Fruit fly (Drosophila melanogaster) S2 (cell line): ENCODE measurements around the gene CG9135.

Source experiments
- CG8478 ChIP-seq: fragments of >200 bp; optimal IDR thresholded peaks from 2 replicates; lab custom pipeline; 2018
- CTCF ChIP-seq, 2 experiments: fragments of >200 bp; optimal IDR thresholded peaks; 2 replicates each; lab custom pipeline; 2018

CG9135 gene

DNA sequence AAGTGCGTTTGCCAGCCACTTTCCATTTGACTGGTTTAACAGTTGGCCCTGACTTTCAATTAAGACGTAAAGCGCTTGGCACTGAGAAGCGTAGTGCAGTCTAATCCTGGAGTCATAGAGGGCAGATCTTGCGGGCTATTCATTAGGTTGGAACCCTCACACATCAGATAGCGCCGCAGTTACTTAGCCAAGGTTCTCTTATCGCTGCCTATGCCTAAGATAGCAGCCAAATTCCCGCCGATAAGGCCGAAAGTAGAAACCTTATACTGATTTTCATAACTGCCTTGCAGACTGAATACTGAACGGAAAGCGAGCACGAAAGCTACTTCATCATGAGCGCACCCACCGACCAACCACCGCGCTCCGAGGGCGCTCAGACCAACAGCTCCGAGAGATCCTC is 21.5 kb downstream of the CG9135 start:
- TF ChIP-seq CG8478 (lab: Kevin White, UChicago) = no peak
- no peak for TF ChIP-seq CTCF (optimal IDR thresholded peaks at IDR 0.05; lab: Kevin White, UChicago)

DNA sequence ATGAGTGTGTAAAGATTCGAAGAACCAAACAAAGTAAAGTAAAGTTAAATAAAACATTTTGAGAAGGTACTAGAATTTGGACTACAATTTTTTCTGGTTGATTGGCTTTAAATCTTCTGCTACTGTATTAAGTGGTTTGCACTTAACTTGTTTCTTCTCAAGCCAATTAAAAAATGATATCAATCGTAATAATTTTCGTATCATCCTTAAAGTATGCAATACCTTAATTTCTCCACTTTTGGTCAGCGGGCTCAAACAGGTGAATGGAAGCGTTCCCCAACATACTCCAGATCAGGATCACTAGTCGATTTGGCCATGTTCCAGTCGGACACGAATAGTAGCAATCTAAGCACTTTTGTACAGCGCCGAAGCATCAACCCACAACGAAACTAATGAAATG is 23.3 kb downstream of the CG9135 start:
- TF ChIP-seq CG8478 (lab: Kevin White, UChicago) = no peak
- TF ChIP-seq CTCF (optimal IDR thresholded peaks at IDR 0.05; lab: Kevin White, UChicago) = no peak

DNA sequence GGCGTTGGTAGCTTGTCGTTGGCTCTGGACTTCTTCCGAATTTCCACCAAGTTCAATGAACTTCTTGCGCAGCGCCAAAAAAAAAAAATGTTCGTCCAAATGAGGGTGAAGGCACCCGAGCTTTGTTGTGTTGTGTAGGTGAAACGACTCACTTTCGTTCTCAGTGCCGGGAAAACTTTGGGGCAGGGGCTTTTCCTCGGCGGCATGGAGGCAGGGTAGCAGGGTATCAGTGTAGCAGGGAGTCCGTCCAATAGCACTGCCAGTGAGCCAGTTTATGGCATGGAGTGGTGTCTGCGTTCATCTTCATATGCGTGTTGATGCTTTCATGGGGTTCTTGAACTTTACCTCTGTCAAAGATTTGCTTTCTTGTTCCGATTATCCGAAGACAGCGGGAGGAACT is 23.7 kb downstream of the CG9135 start:
- TF ChIP-seq CTCF (optimal IDR thresholded peaks at IDR 0.05; lab: Kevin White, UChicago) = no peak
- TF ChIP-seq CG8478 (lab: Kevin White, UChicago) = no peak

DNA sequence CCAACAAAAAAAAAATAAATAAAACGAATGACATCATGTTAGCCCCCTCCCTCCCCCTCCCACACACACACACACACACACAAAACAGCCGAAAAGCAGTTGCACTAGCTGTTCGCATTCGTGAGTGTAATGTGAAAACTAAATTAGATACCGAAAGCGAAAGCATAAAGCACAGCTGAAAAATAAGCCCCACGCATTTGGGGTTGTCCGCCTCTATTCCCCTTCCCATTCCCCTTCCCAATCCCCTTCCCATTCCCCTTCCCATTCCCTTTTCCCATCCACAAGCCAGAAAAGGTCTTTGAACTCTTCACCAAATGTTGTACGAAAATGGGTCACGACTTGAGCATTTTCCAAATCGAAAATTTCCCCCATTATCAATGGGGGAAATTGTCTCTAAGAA is 24.7 kb downstream of the CG9135 start:
- TF ChIP-seq CTCF (optimal IDR thresholded peaks at IDR 0.05; lab: Kevin White, UChicago) (no peak), CG8478 (lab: Kevin White, UChicago) (no peak)

DNA sequence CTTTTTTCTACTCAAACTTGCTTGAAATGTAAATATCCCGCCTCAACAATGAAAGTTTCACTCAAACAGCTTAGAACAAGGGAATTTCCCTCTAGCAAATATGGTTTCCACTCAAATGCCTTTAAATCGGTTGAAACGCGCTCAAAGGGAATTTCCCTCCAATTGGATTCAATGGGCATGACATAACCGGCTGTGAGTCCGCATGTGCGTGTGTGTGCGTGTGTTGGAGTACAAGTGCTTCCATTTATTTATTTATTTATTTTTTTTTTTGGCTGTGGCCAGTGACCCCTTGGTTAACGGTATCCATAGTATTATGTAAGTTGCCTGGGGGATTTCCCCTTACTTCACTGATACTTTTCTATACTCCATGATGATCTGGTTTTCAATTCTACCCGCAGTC is 25.5 kb downstream of the CG9135 start:
- TF ChIP-seq CG8478 (lab: Kevin White, UChicago) (no peak), CTCF (optimal IDR thresholded peaks at IDR 0.05; lab: Kevin White, UChicago) (no peak)

DNA sequence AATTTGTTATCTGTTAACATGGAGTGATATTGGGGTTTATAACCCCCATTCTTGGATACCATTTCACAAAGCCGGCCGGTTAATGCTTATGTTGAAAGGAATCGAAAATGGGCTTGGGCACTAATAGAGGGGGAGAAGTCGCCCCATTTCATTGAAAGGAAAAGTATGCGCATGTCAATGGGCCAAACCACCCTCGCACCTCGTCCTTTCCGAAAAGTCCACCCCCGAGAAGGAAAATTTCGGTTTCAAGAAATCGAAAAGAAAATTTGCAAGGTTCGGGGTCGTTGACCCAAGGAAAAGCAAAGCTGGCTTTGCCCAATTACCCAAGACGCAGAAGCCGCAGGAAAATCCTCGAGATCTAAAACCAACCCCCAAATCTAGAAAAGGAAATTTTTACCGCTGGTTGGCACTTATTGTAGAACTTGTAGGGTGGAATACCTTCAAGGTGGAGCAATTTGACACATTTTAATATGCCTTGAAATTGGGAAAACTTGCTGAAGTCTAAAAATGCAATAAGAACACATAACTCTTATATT is 26.3 kb downstream of the CG9135 start:
- TF ChIP-seq CTCF (optimal IDR thresholded peaks at IDR 0.05; lab: Kevin White, UChicago) = no peak
- TF ChIP-seq CG8478 (lab: Kevin White, UChicago) = no peak

DNA sequence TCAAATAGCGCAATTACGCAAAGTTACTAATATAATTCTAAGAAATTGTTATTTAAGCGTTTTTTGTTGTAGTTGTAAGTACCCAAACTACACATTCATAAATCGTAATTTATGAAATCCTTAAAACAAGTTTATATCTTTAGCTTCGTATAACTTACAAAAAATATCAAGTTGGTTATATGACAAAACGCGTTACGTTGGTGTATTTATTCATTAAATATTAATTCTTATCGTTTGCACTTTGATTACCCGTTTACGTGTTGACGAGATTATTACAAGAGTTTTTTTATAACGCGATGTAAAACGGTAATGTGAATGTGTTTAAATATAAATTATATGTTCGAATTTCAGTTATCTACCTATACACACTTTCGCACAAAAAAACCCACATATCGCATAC is 27.0 kb downstream of the CG9135 start:
- TF ChIP-seq CTCF (optimal IDR thresholded peaks at IDR 0.05; lab: Kevin White, UChicago) = no peak
- TF ChIP-seq CG8478 (lab: Kevin White, UChicago) = no peak

DNA sequence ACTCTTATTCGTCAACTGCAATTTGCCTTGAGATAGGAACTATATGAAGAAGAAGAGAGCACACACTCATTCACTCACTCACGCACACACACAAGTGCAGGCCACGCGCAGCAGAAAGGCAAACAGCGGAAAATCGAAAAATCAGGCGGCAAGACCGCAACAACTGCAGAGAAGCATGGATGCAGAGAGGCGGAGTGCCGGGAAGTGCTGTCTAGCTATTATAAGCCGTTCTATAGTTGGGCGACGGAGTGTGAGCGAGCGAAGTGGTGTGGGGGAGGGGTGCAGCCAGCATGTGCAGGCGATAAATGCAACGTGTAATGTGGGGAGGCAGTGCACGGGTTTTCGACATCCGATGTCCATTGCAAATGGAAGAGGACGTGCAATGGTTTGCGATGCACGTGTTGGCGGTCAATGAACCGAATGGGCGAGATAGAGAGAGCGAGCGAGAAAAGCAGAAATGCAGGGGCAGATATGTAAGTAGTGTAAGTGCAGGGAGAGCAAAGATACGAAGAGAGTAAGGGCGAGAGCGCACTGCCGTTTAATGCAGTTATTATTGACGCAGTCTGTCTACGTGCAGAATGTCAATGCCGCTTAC is 28.3 kb downstream of the CG9135 start:
- no peak for TF ChIP-seq CTCF (optimal IDR thresholded peaks at IDR 0.05; lab: Kevin White, UChicago)
- TF ChIP-seq CG8478 (lab: Kevin White, UChicago) = no peak

DNA sequence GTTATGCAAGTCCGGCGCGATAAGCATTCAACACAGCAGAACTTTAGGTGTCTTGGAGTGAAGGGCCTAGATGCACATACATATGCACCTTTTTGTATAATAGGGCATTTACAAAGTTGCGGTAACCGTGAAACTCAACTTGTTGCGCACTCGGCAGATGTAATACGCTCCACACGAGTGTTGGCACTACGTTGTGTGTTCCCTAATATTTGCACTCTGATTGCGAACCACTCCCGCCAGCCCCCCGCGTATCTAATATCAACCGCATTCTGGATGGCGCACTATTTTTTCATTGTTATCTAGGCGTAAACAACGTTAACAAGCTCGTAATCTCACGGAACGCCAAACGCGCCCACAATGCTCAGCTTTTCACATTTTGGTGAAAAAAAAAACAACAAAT is 29.7 kb downstream of the CG9135 start:
- TF ChIP-seq CG8478 (lab: Kevin White, UChicago) (no peak), CTCF (optimal IDR thresholded peaks at IDR 0.05; lab: Kevin White, UChicago) (no peak)

DNA sequence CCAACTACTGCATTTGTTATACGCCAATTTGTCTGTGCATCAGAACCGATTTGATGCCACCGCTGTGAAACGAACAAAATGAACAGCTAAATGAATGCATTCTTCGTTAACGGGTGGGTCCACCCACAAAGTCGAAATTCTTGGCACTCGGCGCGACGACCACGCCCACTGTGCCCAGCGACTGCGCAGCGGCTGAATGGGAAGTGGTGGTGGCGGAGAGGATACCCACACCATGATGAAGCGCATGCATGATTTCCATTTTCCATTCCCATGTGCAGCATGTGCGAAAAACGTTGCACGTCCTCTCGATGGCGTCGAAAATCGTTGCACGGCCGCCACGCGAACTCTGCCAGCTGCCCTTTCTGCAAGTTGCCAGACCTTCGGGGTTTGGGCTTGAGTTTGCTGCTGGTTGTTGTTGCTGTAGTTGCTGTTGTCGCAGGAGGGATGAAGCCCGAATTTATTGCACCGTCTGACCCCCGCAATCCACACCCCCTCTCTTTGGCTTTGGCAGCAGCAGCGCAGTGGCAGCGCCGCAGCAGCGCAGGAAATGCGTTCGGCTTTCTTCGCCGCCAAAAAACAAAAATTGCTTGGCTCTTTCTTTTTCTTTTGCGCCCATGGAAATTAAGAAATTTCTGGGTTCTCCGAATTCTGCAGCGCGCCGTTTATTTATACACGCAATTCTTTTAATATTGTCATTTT is 30.7 kb downstream of the CG9135 start:
- no peak for TF ChIP-seq CTCF (optimal IDR thresholded peaks at IDR 0.05; lab: Kevin White, UChicago)
- TF ChIP-seq CG8478 (lab: Kevin White, UChicago) = no peak

DNA sequence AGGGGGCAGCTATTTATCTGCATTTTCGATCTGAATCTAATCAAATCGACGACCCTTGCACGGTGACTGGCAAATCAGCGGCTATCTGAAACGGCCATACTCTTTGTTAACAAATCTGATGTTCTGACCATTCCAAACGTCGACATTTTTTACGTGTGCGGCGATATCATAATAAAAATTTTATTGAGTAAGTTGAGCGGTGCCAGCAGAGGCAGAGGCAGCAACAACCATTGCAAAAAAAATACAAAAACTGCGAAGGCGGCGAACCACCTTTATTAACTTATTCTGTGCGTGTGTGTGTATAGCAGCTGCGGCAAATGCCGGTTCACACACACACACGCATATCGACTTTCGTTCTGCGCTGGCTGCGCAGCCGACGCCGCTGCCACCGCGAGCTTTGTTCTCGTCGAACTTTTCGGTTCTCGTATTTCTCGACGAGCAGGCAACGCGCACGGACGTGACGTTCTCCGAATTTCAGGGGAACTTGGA is 31.6 kb downstream of the CG9135 start, which contains the start of gene Kr-h1:
Kr-h1 (plus strand) TSS at position 447 of the 489 bp plus-strand sequence.
- TF ChIP-seq CTCF (optimal IDR thresholded peaks at IDR 0.05; lab: Kevin White, UChicago) = no peak
- no peak for TF ChIP-seq CG8478 (lab: Kevin White, UChicago)

DNA sequence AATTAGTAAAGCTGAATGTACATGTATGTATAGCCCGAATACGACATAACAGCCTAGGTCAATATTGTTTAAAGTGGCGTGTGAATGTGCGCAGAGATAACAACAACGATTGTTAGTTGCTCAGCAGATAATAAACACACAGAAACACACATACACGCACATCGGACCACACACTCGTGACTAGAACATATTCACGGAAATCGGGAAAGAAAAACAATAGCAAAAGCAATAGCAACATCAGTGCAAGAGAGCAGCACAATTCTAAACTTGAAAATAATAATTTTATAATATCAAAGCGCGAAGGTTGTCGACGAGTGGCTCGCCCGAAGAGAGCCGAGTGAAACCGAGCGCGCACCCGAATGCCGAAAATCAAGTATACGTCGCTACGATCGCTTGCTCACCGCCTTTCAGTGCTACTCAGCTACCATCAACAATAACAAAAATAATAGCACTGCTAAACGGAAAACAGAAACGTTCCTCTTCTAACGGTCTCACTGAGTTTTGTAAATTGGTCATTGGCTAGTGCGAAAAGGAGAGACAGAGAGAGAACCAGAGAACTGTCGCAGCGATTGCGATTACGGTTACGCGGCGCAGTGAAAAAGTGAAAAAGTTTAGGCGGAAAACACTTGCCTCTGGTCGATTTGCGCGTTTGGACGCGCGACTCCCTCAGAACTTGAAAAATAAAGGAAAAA is 32.5 kb downstream of the CG9135 start:
- TF ChIP-seq CTCF (optimal IDR thresholded peaks at IDR 0.05; lab: Kevin White, UChicago) (no peak), CG8478 (lab: Kevin White, UChicago) (no peak)

DNA sequence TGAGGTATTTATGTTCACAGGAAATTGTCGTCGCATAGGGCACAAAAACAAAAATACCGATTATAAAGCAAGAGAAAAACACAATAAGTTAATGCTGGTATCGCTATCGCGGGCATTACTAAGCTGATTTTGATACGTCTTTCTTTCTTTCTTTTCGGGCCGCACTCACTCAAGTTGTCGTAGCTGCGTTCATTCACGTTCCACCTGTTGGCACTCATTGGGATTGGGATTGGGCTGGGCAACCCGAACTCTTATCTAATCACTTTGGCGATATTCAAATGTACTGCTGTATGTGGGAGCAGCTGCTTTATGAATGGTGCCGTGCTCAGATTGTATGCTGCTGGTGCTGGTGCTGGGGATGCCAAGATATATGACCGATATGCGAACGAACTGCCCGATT is 34.1 kb downstream of the CG9135 start:
- no peak for TF ChIP-seq CG8478 (lab: Kevin White, UChicago)
- TF ChIP-seq CTCF (optimal IDR thresholded peaks at IDR 0.05; lab: Kevin White, UChicago) = no peak

DNA sequence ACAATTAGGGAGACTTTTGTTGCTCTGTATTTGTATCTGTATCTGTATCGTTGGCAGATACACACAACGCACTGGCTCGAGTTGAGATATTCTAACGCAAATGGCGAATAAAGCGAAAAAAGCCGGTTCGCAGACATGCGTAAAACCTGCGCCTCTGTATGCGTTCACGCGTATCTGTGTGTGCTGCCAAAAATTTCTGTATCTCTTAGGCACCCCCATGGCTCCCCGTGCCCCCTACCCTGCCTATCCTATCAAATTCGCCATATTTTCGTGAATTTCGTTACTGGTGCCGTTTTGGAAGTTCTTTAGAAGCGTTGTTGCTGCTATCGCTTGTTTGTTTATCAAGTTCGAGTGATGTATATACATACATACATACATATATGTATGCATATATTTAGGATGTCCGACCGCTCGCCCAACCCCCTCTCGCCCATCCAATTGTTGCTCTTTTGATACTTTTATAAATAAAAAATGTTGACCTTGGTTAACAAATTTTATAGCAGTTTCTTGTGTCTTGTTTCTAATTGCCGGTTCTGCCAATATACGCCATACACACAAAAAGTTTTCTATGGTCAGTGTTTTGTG is 35.2 kb downstream of the CG9135 start:
- TF ChIP-seq CG8478 (lab: Kevin White, UChicago) = no peak
- TF ChIP-seq CTCF (optimal IDR thresholded peaks at IDR 0.05; lab: Kevin White, UChicago) = no peak
